Worm (Caenorhabditis elegans): ENCODE data around the gene Y71G10AR.4.

- TF ChIP-seq zag-1 (tag; optimal IDR thresholded peaks at IDR 0.05) (no peak), unc-39 (tag; optimal IDR thresholded peaks at IDR 0.05) (no peak), mdl-1 (tag; optimal IDR thresholded peaks at IDR 0.05) (no peak), mxl-2 (GFP tag; conservative IDR thresholded peaks at IDR 0.05) (no peak), ceh-82 (tag; optimal IDR thresholded peaks at IDR 0.05) (no peak), arid-1 (GFP tag; conservative IDR thresholded peaks at IDR 0.05) (no peak), daf-12 (tag; optimal IDR thresholded peaks at IDR 0.05) (no peak), tra-1 (GFP tag; IDR thresholded peaks at IDR 0.05) (0 out of 2 replicates have a peak, but pooled peaks have one; percentile 38), lsy-2 (tag; optimal IDR thresholded peaks at IDR 0.05) (no peak), egl-27 (tag; optimal IDR thresholded peaks at IDR 0.05) (no peak), zfp-3 (GFP tag; conservative IDR thresholded peaks at IDR 0.05) (no peak), pqm-1 (tag; optimal IDR thresholded peaks at IDR 0.05) (no peak)
These were observed 23.6 kb upstream of the Y71G10AR.4 start, which contains the start of gene C54E4.1 for ce11 chrIV:2175291-2175690.
